Worm (Caenorhabditis elegans) whole organism, young adult: ENCODE results near the gene glr-5.

ENCODE experiments used
- C06A6.2 ChIP-seq: fragments of 200-800 bp; sonication (Bioruptor generic); conservative IDR thresholded peaks from 2 replicates; pipeline ENCODE4 v1.3.6; 2022; ENCODE audit warnings: missing genetic modification characterization, missing compliant biosample characterization
- C17E4.6 ChIP-seq: fragments of 200-800 bp; sonication (Bioruptor generic); IDR thresholded peaks from 2 replicates; pipeline ENCODE4 v1.3.6; 2022; ENCODE audit warnings: missing genetic modification reagents, missing genetic modification characterization, missing compliant biosample characterization
- F37B4.10 ChIP-seq: fragments of 200-800 bp; sonication (Bioruptor generic); IDR thresholded peaks from 2 replicates; pipeline ENCODE4 v1.3.6; 2022; ENCODE audit warnings: missing genetic modification characterization, missing compliant biosample characterization
- K11D2.4 ChIP-seq: fragments of 200-800 bp; sonication (Bioruptor generic); IDR thresholded peaks from 2 replicates; pipeline ENCODE4 v1.3.6; 2022; ENCODE audit warnings: missing genetic modification reagents, missing genetic modification characterization, missing compliant biosample characterization
- Y53F4B.3 ChIP-seq: fragments of 200-800 bp; sonication (Bioruptor generic); IDR thresholded peaks from 2 replicates; pipeline ENCODE4 v1.3.6; 2022; ENCODE audit warnings: missing genetic modification reagents, missing genetic modification characterization, missing compliant biosample characterization
- Y67H2A.10 ChIP-seq: fragments of 200-800 bp; sonication (Bioruptor generic); conservative IDR thresholded peaks from 2 replicates; pipeline ENCODE4 v1.3.6; 2022; ENCODE audit warnings: missing genetic modification reagents, missing genetic modification characterization, missing compliant biosample characterization
- attf-5 ChIP-seq: fragments of 200-800 bp; sonication (Bioruptor generic); optimal IDR thresholded peaks from 2 replicates; lab custom pipeline; 2018; ENCODE audit warnings: mild to moderate bottlenecking, missing genetic modification characterization, missing compliant biosample characterization
- bed-1 ChIP-seq: fragments of 200-800 bp; sonication (Bioruptor generic); IDR thresholded peaks from 2 replicates; pipeline ENCODE4 v1.3.6; 2022; ENCODE audit warnings: missing genetic modification reagents, missing genetic modification characterization, missing compliant biosample characterization
- cebp-1 ChIP-seq, 2 experiments: fragments of 200-800 bp in 1 of 2; sonication (Bioruptor generic) in 1 of 2; sonication (generic microtip) in 1 of 2; IDR thresholded peaks in 1 of 2; optimal IDR thresholded peaks in 1 of 2; 2 replicates each; pipeline versions ENCODE4 v1.3.6 to Lab custom; 2017 to 2022; ENCODE audit warnings: missing compliant biosample characterization in 2 of 2, missing genetic modification characterization in 2 of 2, mild to moderate bottlenecking in 1 of 2, missing genetic modification reagents in 1 of 2, moderate library complexity in 1 of 2
- cebp-2 ChIP-seq: fragments of 200-800 bp; sonication (Bioruptor generic); IDR thresholded peaks from 2 replicates; pipeline ENCODE4 v1.3.6; 2022; ENCODE audit warnings: missing genetic modification characterization, missing compliant biosample characterization
- ceh-100 ChIP-seq: fragments of 200-800 bp; sonication (Bioruptor generic); IDR thresholded peaks from 2 replicates; pipeline ENCODE4 v1.3.6; 2022; ENCODE audit warnings: missing genetic modification reagents, missing genetic modification characterization, missing compliant biosample characterization
- ceh-40 ChIP-seq: fragments of 200-800 bp; sonication (Bioruptor generic); IDR thresholded peaks from 2 replicates; pipeline ENCODE4 v1.3.6; 2022; ENCODE audit warnings: missing genetic modification characterization, missing compliant biosample characterization
- efl-1 ChIP-seq: fragments of 150-350 bp; optimal IDR thresholded peaks from 2 replicates; lab custom pipeline; 2014; ENCODE audit warnings: missing biosample characterization, missing genetic modification reagents, missing genetic modification characterization
- ekl-4 ChIP-seq: fragments of 200-800 bp; sonication (Bioruptor generic); IDR thresholded peaks from 2 replicates; pipeline ENCODE4 v1.3.6; 2022; ENCODE audit warnings: missing genetic modification reagents, missing genetic modification characterization, missing compliant biosample characterization
- ets-4 ChIP-seq: fragments of 200-800 bp; sonication (Bioruptor generic); optimal IDR thresholded peaks from 2 replicates; lab custom pipeline; 2018; ENCODE audit warnings: mild to moderate bottlenecking, missing genetic modification characterization, missing compliant biosample characterization
- gei-17 ChIP-seq: fragments of 200-800 bp; sonication (Bioruptor generic); optimal IDR thresholded peaks from 2 replicates; lab custom pipeline; 2018; ENCODE audit warnings: mild to moderate bottlenecking, missing genetic modification characterization, missing compliant biosample characterization
- him-1 ChIP-seq: sonication (generic microtip); optimal IDR thresholded peaks from 2 replicates; lab custom pipeline; 2016; ENCODE audit warnings: missing genotype, missing genetic modification reagents, missing genetic modification characterization, missing compliant biosample characterization
- hmg-20 ChIP-seq: fragments of 200-800 bp; sonication (Bioruptor generic); IDR thresholded peaks from 2 replicates; pipeline ENCODE4 v1.3.6; 2022; ENCODE audit warnings: missing genetic modification reagents, missing genetic modification characterization, missing compliant biosample characterization
- lin-26 ChIP-seq: fragments of 200-800 bp; sonication (Bioruptor generic); IDR thresholded peaks from 2 replicates; pipeline ENCODE4 v1.3.6; 2022; ENCODE audit warnings: missing genetic modification reagents, missing genetic modification characterization, missing compliant biosample characterization
- lin-40 ChIP-seq: sonication (generic microtip); optimal IDR thresholded peaks from 2 replicates; lab custom pipeline; 2016; ENCODE audit warnings: missing genetic modification characterization, mild to moderate bottlenecking, missing compliant biosample characterization, missing genotype, missing genetic modification reagents
- lin-54 ChIP-seq: fragments of 200-800 bp; sonication (Bioruptor generic); optimal IDR thresholded peaks from 2 replicates; lab custom pipeline; 2018; ENCODE audit warnings: mild to moderate bottlenecking, missing genetic modification characterization, missing compliant biosample characterization
- lsl-1 ChIP-seq: fragments of 200-800 bp; sonication (Bioruptor generic); optimal IDR thresholded peaks from 2 replicates; lab custom pipeline; 2018; ENCODE audit warnings: mild to moderate bottlenecking, missing genetic modification characterization, moderate library complexity, missing compliant biosample characterization
- madf-3 ChIP-seq: fragments of 200-800 bp; sonication (Bioruptor generic); IDR thresholded peaks from 2 replicates; pipeline ENCODE4 v1.3.6; 2022; ENCODE audit warnings: missing genetic modification reagents, missing genetic modification characterization, missing compliant biosample characterization
- pha-4 ChIP-seq: fragments of 150-350 bp; sonication (generic microtip); optimal IDR thresholded peaks from 2 replicates; lab custom pipeline; 2014; ENCODE audit warnings: missing biosample characterization, missing genetic modification reagents, missing genetic modification characterization
- rcor-1 ChIP-seq: fragments of 200-800 bp; sonication (Bioruptor generic); IDR thresholded peaks from 2 replicates; pipeline ENCODE4 v1.3.6; 2022; ENCODE audit warnings: missing genetic modification reagents, missing genetic modification characterization, missing compliant biosample characterization
- rpc-1 ChIP-seq, 2 experiments: fragments of 150-350 bp in 1 of 2; sonication (generic microtip) in 1 of 2; optimal IDR thresholded peaks; 2 replicates each; lab custom pipeline; 2014 to 2018; ENCODE audit warnings: missing biosample characterization in 1 of 2, missing genetic modification characterization in 1 of 2, missing genetic modification reagents in 1 of 2, missing genotype in 1 of 2
- unc-130 ChIP-seq: sonication (generic microtip); optimal IDR thresholded peaks from 2 replicates; lab custom pipeline; 2016; ENCODE audit warnings: missing genetic modification reagents, missing genetic modification characterization, missing compliant biosample characterization
- xnd-1 ChIP-seq: sonication (generic microtip); optimal IDR thresholded peaks from 2 replicates; lab custom pipeline; 2016; ENCODE audit warnings: missing genotype, missing genetic modification reagents, missing genetic modification characterization, missing compliant biosample characterization
- ztf-22 ChIP-seq: fragments of 200-800 bp; sonication (Bioruptor generic); optimal IDR thresholded peaks from 2 replicates; lab custom pipeline; 2018; ENCODE audit warnings: mild to moderate bottlenecking, missing genetic modification characterization, moderate library complexity, missing compliant biosample characterization
- ztf-28 ChIP-seq: fragments of 200-800 bp; sonication (Bioruptor generic); IDR thresholded peaks from 2 replicates; pipeline ENCODE4 v1.3.6; 2022; ENCODE audit warnings: missing genetic modification reagents, missing genetic modification characterization, missing compliant biosample characterization
- ztf-3 ChIP-seq: fragments of 200-800 bp; sonication (Bioruptor generic); optimal IDR thresholded peaks from 2 replicates; lab custom pipeline; 2018; ENCODE audit warnings: mild to moderate bottlenecking, missing genetic modification characterization, missing compliant biosample characterization
- ztf-6 ChIP-seq: fragments of 200-800 bp; sonication (Bioruptor generic); IDR thresholded peaks from 2 replicates; pipeline ENCODE4 v1.3.6; 2022; ENCODE audit warnings: missing genetic modification reagents, missing genetic modification characterization, missing compliant biosample characterization

The glr-5 gene

ce11 chrV:8716175-8716574 lies at the start of gene glr-5:
Gene glr-5 (plus strand): TSS chrV:8716495.
- no peak for TF ChIP-seq hmg-20 (GFP tag; lab: Robert Waterston, UW)
- no peak for TF ChIP-seq madf-3 (GFP tag; lab: Robert Waterston, UW)
- TF ChIP-seq ekl-4 (GFP tag; lab: Robert Waterston, UW), result no peak
- no peak for TF ChIP-seq efl-1
- TF ChIP-seq ceh-100 (GFP tag; lab: Robert Waterston, UW), result no peak
- TF ChIP-seq rcor-1 (GFP tag; lab: Robert Waterston, UW), result no peak
- no peak for TF ChIP-seq lin-54 (GFP tag; lab: Kevin White, UChicago)
- TF ChIP-seq K11D2.4, result no peak
- TF ChIP-seq lin-26, result no peak

- TF ChIP-seq unc-130 (no peak), rpc-1 (optimal IDR thresholded peaks at IDR 0.05; lab: Kevin White, UChicago) (no peak), rpc-1 (tag; optimal IDR thresholded peaks at IDR 0.05; lab: Kevin White, UChicago) (no peak), Y53F4B.3 (no peak), Y67H2A.10 (GFP tag; lab: Robert Waterston, UW) (no peak), ztf-22 (no peak), bed-1 (GFP tag; lab: Robert Waterston, UW) (no peak), lin-40 (tag; lab: Kevin White, UChicago) (no peak), ztf-6 (GFP tag; lab: Robert Waterston, UW) (no peak), cebp-1 (GFP tag; IDR thresholded peaks at IDR 0.05; lab: Robert Waterston, UW) (no peak), cebp-1 (tag; optimal IDR thresholded peaks at IDR 0.05; lab: Kevin White, UChicago) (no peak)
Measured at ce11 chrV:8667230-8668021, 48.9 kb upstream of the glr-5 start.

ce11 chrV:8668224-8668623 lies 48.1 kb upstream of the glr-5 start:
- TF ChIP-seq ets-4 (GFP tag; lab: Kevin White, UChicago), result no peak

- TF ChIP-seq unc-130 (no peak), lsl-1 (GFP tag; lab: Kevin White, UChicago) (no peak), C17E4.6 (GFP tag; lab: Robert Waterston, UW) (no peak), F37B4.10 (GFP tag; lab: Robert Waterston, UW) (no peak), ztf-3 (GFP tag; lab: Kevin White, UChicago) (no peak), cebp-2 (GFP tag; lab: Robert Waterston, UW) (no peak), bed-1 (GFP tag; lab: Robert Waterston, UW) (no peak)
Measured at ce11 chrV:8670759-8671158, 45.5 kb upstream of the glr-5 start.

ce11 chrV:8671568-8672123 lies 44.6 kb upstream of the glr-5 start:
- TF ChIP-seq ztf-28 (GFP tag; lab: Robert Waterston, UW), result no peak
- no peak for TF ChIP-seq pha-4 (tag; lab: Kevin White, UChicago)
- TF ChIP-seq K11D2.4, result no peak
- no peak for TF ChIP-seq him-1 (tag; lab: Kevin White, UChicago)
- TF ChIP-seq gei-17 (GFP tag; lab: Kevin White, UChicago), result no peak
- no peak for TF ChIP-seq rcor-1 (GFP tag; lab: Robert Waterston, UW)
- TF ChIP-seq xnd-1 (tag; lab: Kevin White, UChicago), result no peak
- TF ChIP-seq ceh-40 (GFP tag; lab: Robert Waterston, UW), result no peak
- no peak for TF ChIP-seq attf-5 (GFP tag; lab: Kevin White, UChicago)
- no peak for TF ChIP-seq C06A6.2 (GFP tag; lab: Robert Waterston, UW)
- TF ChIP-seq ztf-3 (GFP tag; lab: Kevin White, UChicago), result no peak
